Worm (Caenorhabditis elegans) whole organism, L4/young adult: ENCODE measurements around the gene Y49F6B.9.

Experiments
- dao-5 ChIP-seq: sonication (generic microtip); optimal IDR thresholded peaks from 2 replicates; lab custom pipeline; 2016; ENCODE audit warnings: missing genotype, missing genetic modification characterization, moderate library complexity, missing compliant biosample characterization
- him-1 ChIP-seq: sonication (generic microtip); optimal IDR thresholded peaks from 2 replicates; lab custom pipeline; 2016; ENCODE audit warnings: missing genotype, missing genetic modification reagents, missing genetic modification characterization, missing compliant biosample characterization

ce11 chrII:3500373-3500772 is 1.2 kb upstream of the Y49F6B.9 start:
- TF ChIP-seq dao-5 (tag; lab: Kevin White, UChicago) (no peak), him-1 (tag; lab: Kevin White, UChicago) (no peak)
